Worm (Caenorhabditis elegans) whole organism, midembryonic: ENCODE data around the gene F14D7.3.

Experiments used
- tab-1 ChIP-seq: fragments of 200-800 bp; sonication (Bioruptor generic); IDR thresholded peaks from 2 replicates; pipeline ENCODE4 v1.3.6; 2022; ENCODE audit warnings: missing genetic modification characterization, missing compliant biosample characterization
- ztf-29 ChIP-seq: fragments of 200-800 bp; sonication (Bioruptor generic); IDR thresholded peaks from 2 replicates; pipeline ENCODE4 v1.3.6; 2022; ENCODE audit warnings: missing genetic modification reagents, missing genetic modification characterization, missing compliant biosample characterization

- TF ChIP-seq tab-1 (GFP tag; lab: Robert Waterston, UW) = no peak
- no peak for TF ChIP-seq ztf-29 (GFP tag; lab: Robert Waterston, UW)
Observed at ce11 chrV:14248025-14248424, 48.6 kb upstream of the F14D7.3 start, which contains the start of gene K02E11.4.
